Fruit fly (Drosophila melanogaster) whole organism, embryonic: ENCODE measurements around the gene RpS20.
A peak's percentile ranks its signal among the peaks of the same experiment; 100 is the strongest.

Source experiments
- Aef1 ChIP-seq: fragments of 200-800 bp; sonication (Bioruptor generic); IDR thresholded peaks from 3 replicates; pipeline ENCODE4 v1.3.6; 2022; ENCODE audit warnings: missing biosample characterization, missing genetic modification characterization
- CG10274 ChIP-seq: fragments of 200-800 bp; sonication (Bioruptor generic); optimal IDR thresholded peaks from 3 replicates; lab custom pipeline; 2017; ENCODE audit warnings: missing biosample characterization, mild to moderate bottlenecking, missing genetic modification characterization
- CG13296 ChIP-seq: fragments of 200-800 bp; sonication (Bioruptor generic); optimal IDR thresholded peaks from 3 replicates; lab custom pipeline; 2018; ENCODE audit warnings: missing biosample characterization, mild to moderate bottlenecking, missing genetic modification characterization
- CG14860 ChIP-seq: fragments of 200-800 bp; sonication (Bioruptor generic); IDR thresholded peaks from 3 replicates; pipeline ENCODE4 v1.3.6; 2022; ENCODE audit warnings: missing biosample characterization, missing genetic modification characterization; ENCODE audit not compliant: partially characterized antibody
- CG1603 ChIP-seq: fragments of 200-800 bp; sonication (Bioruptor generic); optimal IDR thresholded peaks from 2 replicates; lab custom pipeline; 2019; ENCODE audit warnings: missing biosample characterization, mild to moderate bottlenecking, missing genetic modification characterization, moderate library complexity
- CG1647 ChIP-seq: fragments of 200-800 bp; sonication (Bioruptor generic); optimal IDR thresholded peaks from 3 replicates; lab custom pipeline; 2016; ENCODE audit warnings: missing biosample characterization, missing genetic modification characterization
- CG17385 ChIP-seq: fragments of 200-800 bp; sonication (Bioruptor generic); optimal IDR thresholded peaks from 3 replicates; lab custom pipeline; 2018; ENCODE audit warnings: missing biosample characterization, mild to moderate bottlenecking, missing genetic modification characterization
- CG17802 ChIP-seq: fragments of 200-800 bp; sonication (Bioruptor generic); optimal IDR thresholded peaks from 2 replicates; lab custom pipeline; 2018; ENCODE audit warnings: missing biosample characterization, mild to moderate bottlenecking, missing genetic modification characterization, moderate library complexity
- CG6765 ChIP-seq: fragments of 200-800 bp; sonication (Bioruptor generic); optimal IDR thresholded peaks from 3 replicates; lab custom pipeline; 2017; ENCODE audit warnings: missing biosample characterization, mild to moderate bottlenecking, missing genetic modification characterization
- CG6791 ChIP-seq: fragments of 200-800 bp; sonication (Bioruptor generic); IDR thresholded peaks from 3 replicates; pipeline ENCODE4 v1.3.6; 2022; ENCODE audit warnings: missing biosample characterization, missing genetic modification characterization; ENCODE audit not compliant: partially characterized antibody
- CG6854 ChIP-seq: fragments of 200-800 bp; sonication (Bioruptor generic); optimal IDR thresholded peaks from 3 replicates; lab custom pipeline; 2017; ENCODE audit warnings: missing biosample characterization, mild to moderate bottlenecking, missing genetic modification characterization
- CrebB ChIP-seq: fragments of 200-800 bp; sonication (Bioruptor generic); optimal IDR thresholded peaks from 3 replicates; lab custom pipeline; 2018; ENCODE audit warnings: missing biosample characterization, mild to moderate bottlenecking, missing genetic modification characterization
- E2f1 ChIP-seq: fragments of 200-800 bp; sonication (Bioruptor generic); IDR thresholded peaks from 2 replicates; pipeline ENCODE4 v1.3.6; 2022; ENCODE audit warnings: missing biosample characterization, missing genetic modification characterization
- E2f2 ChIP-seq: fragments of 200-800 bp; sonication (Bioruptor generic); IDR thresholded peaks from 2 replicates; pipeline ENCODE4 v1.3.6; 2022; ENCODE audit warnings: missing biosample characterization, missing genetic modification characterization
- Elba2 ChIP-seq: fragments of 200-800 bp; sonication (Bioruptor generic); optimal IDR thresholded peaks from 3 replicates; lab custom pipeline; 2016; ENCODE audit warnings: missing biosample characterization, missing genetic modification characterization
- Fer2 ChIP-seq: fragments of 200-800 bp; sonication (Bioruptor generic); optimal IDR thresholded peaks from 2 replicates; lab custom pipeline; 2018; ENCODE audit warnings: missing biosample characterization, mild to moderate bottlenecking, missing genetic modification characterization, moderate library complexity
- Fer3 ChIP-seq: fragments of 200-800 bp; sonication (Bioruptor generic); optimal IDR thresholded peaks from 2 replicates; lab custom pipeline; 2018; ENCODE audit warnings: missing biosample characterization, mild to moderate bottlenecking, missing genetic modification characterization, moderate library complexity
- HLH4C ChIP-seq: fragments of 200-800 bp; sonication (Bioruptor generic); IDR thresholded peaks from 3 replicates; pipeline ENCODE4 v1.3.6; 2022; ENCODE audit warnings: missing biosample characterization, missing genetic modification characterization; ENCODE audit not compliant: partially characterized antibody
- Lim3 ChIP-seq: fragments of 200-800 bp; sonication (Bioruptor generic); IDR thresholded peaks from 2 replicates; pipeline ENCODE4 v1.3.6; 2022; ENCODE audit warnings: missing biosample characterization, missing genetic modification characterization
- Med ChIP-seq: fragments of 200-800 bp; sonication (Bioruptor generic); peaks from one replicate; lab custom pipeline; 2016; ENCODE audit warnings: missing biosample characterization, missing genetic modification characterization, mild to moderate bottlenecking, inconsistent platforms, moderate library complexity
- Mes4 ChIP-seq: fragments of 200-800 bp; sonication (Bioruptor generic); optimal IDR thresholded peaks from 2 replicates; lab custom pipeline; 2016; ENCODE audit warnings: missing biosample characterization, missing genetic modification characterization
- NC2β ChIP-seq: fragments of 200-800 bp; sonication (Bioruptor generic); optimal IDR thresholded peaks from 2 replicates; lab custom pipeline; 2016; ENCODE audit warnings: missing biosample characterization, missing genetic modification characterization
- Nf-YC ChIP-seq: fragments of 200-800 bp; optimal IDR thresholded peaks from 3 replicates; lab custom pipeline; 2019; ENCODE audit warnings: missing biosample characterization, mild to moderate bottlenecking, missing genetic modification characterization, moderate library complexity
- Spps ChIP-seq: fragments of 200-800 bp; sonication (Bioruptor generic); optimal IDR thresholded peaks from 2 replicates; lab custom pipeline; 2018; ENCODE audit warnings: missing biosample characterization, mild to moderate bottlenecking, missing genetic modification characterization
- Sry-δ ChIP-seq: fragments of 200-800 bp; sonication (Bioruptor generic); optimal IDR thresholded peaks from 2 replicates; lab custom pipeline; 2016; ENCODE audit warnings: missing biosample characterization, missing genetic modification characterization
- bab2 ChIP-seq: fragments of 200-800 bp; sonication (Bioruptor generic); optimal IDR thresholded peaks from 2 replicates; lab custom pipeline; 2016; ENCODE audit warnings: missing biosample characterization, missing genetic modification characterization
- bowl ChIP-seq: fragments of 200-800 bp; sonication (Bioruptor generic); IDR thresholded peaks from 2 replicates; pipeline ENCODE4 v1.3.6; 2022; ENCODE audit warnings: missing biosample characterization, missing genetic modification characterization
- chn ChIP-seq: fragments of 200-800 bp; sonication (Bioruptor generic); optimal IDR thresholded peaks from 2 replicates; lab custom pipeline; 2016; ENCODE audit warnings: missing biosample characterization, missing genetic modification characterization
- da ChIP-seq: fragments of 200-800 bp; sonication (Bioruptor generic); optimal IDR thresholded peaks from 2 replicates; lab custom pipeline; 2016; ENCODE audit warnings: missing biosample characterization, missing genetic modification characterization
- dan ChIP-seq: fragments of 200-800 bp; sonication (Bioruptor generic); IDR thresholded peaks from 2 replicates; pipeline ENCODE4 v1.3.6; 2022; ENCODE audit warnings: missing biosample characterization, missing genetic modification characterization
- danr ChIP-seq: fragments of 200-800 bp; sonication (Bioruptor generic); IDR thresholded peaks from 2 replicates; pipeline ENCODE4 v1.3.6; 2022; ENCODE audit warnings: missing biosample characterization, missing genetic modification characterization
- esg ChIP-seq: fragments of 200-800 bp; sonication (Bioruptor generic); conservative IDR thresholded peaks from 2 replicates; pipeline ENCODE4 v1.3.6; 2022; ENCODE audit warnings: missing biosample characterization, missing genetic modification characterization
- eyg ChIP-seq: fragments of 200-800 bp; sonication (Bioruptor generic); optimal IDR thresholded peaks from 3 replicates; lab custom pipeline; 2016; ENCODE audit warnings: missing biosample characterization, missing genetic modification characterization
- fd102C ChIP-seq: fragments of 200-800 bp; sonication (Bioruptor generic); optimal IDR thresholded peaks from 2 replicates; lab custom pipeline; 2018; ENCODE audit warnings: missing biosample characterization, mild to moderate bottlenecking, missing genetic modification characterization, moderate library complexity
- grn ChIP-seq: fragments of 200-800 bp; sonication (Bioruptor generic); optimal IDR thresholded peaks from 3 replicates; lab custom pipeline; 2017; ENCODE audit warnings: missing biosample characterization, missing genetic modification characterization
- hbn ChIP-seq: fragments of 200-800 bp; sonication (Bioruptor generic); IDR thresholded peaks from 2 replicates; pipeline ENCODE4 v1.3.6; 2022; ENCODE audit warnings: missing biosample characterization, missing genetic modification characterization; ENCODE audit not compliant: partially characterized antibody
- her ChIP-seq: fragments of 200-800 bp; sonication (Bioruptor generic); optimal IDR thresholded peaks from 2 replicates; lab custom pipeline; 2016; ENCODE audit warnings: missing biosample characterization, missing genetic modification characterization
- jigr1 ChIP-seq: fragments of 200-800 bp; sonication (Bioruptor generic); IDR thresholded peaks from 3 replicates; pipeline ENCODE4 v1.3.6; 2022; ENCODE audit warnings: missing biosample characterization, missing genetic modification characterization
- kni ChIP-seq: fragments of 200-800 bp; sonication (Bioruptor generic); optimal IDR thresholded peaks from 3 replicates; lab custom pipeline; 2017; ENCODE audit warnings: mild to moderate bottlenecking, missing biosample characterization, missing genetic modification reagents, missing genetic modification characterization
- lbe ChIP-seq: fragments of 200-800 bp; sonication (Bioruptor generic); optimal IDR thresholded peaks from 2 replicates; lab custom pipeline; 2016; ENCODE audit warnings: missing biosample characterization, mild to moderate bottlenecking, missing genetic modification characterization
- maf-S ChIP-seq: fragments of 200-800 bp; sonication (Bioruptor generic); optimal IDR thresholded peaks from 2 replicates; lab custom pipeline; 2016; ENCODE audit warnings: missing biosample characterization, missing genetic modification characterization
- mam ChIP-seq: fragments of 200-800 bp; sonication (Bioruptor generic); optimal IDR thresholded peaks from 3 replicates; lab custom pipeline; 2016; ENCODE audit warnings: missing biosample characterization, missing genetic modification characterization
- phol ChIP-seq: fragments of 200-800 bp; sonication (Bioruptor generic); optimal IDR thresholded peaks from 3 replicates; lab custom pipeline; 2018; ENCODE audit warnings: missing biosample characterization, mild to moderate bottlenecking, missing genetic modification characterization, moderate library complexity
- pnt ChIP-seq: fragments of 200-800 bp; sonication (Bioruptor generic); optimal IDR thresholded peaks from 3 replicates; lab custom pipeline; 2016; ENCODE audit warnings: missing biosample characterization, missing genetic modification characterization
- repo ChIP-seq: fragments of 200-800 bp; sonication (Bioruptor generic); optimal IDR thresholded peaks from 2 replicates; lab custom pipeline; 2016; ENCODE audit warnings: missing biosample characterization, missing genetic modification characterization
- ro ChIP-seq: fragments of 200-800 bp; sonication (Bioruptor generic); IDR thresholded peaks from 2 replicates; pipeline ENCODE4 v1.3.6; 2022; ENCODE audit warnings: missing biosample characterization, missing genetic modification characterization
- row ChIP-seq: fragments of 200-800 bp; sonication (Bioruptor generic); IDR thresholded peaks from 3 replicates; pipeline ENCODE4 v1.3.6; 2022; ENCODE audit warnings: missing biosample characterization, missing genetic modification characterization
- so ChIP-seq: fragments of 200-800 bp; sonication (Bioruptor generic); IDR thresholded peaks from 3 replicates; pipeline ENCODE4 v1.3.6; 2022; ENCODE audit warnings: missing biosample characterization, missing genetic modification characterization
- vfl ChIP-seq: fragments of 200-800 bp; sonication (Bioruptor generic); optimal IDR thresholded peaks from 2 replicates; lab custom pipeline; 2016; ENCODE audit warnings: missing biosample characterization, missing genetic modification characterization
- wdn ChIP-seq: fragments of 200-800 bp; sonication (Bioruptor generic); IDR thresholded peaks from 2 replicates; pipeline ENCODE4 v1.3.6; 2022; ENCODE audit warnings: missing biosample characterization, missing genetic modification characterization
- zfh1 ChIP-seq: fragments of 200-800 bp; sonication (Bioruptor generic); IDR thresholded peaks from 3 replicates; pipeline ENCODE4 v1.3.6; 2022; ENCODE audit warnings: missing biosample characterization, missing genetic modification characterization

RpS20 gene

DNA sequence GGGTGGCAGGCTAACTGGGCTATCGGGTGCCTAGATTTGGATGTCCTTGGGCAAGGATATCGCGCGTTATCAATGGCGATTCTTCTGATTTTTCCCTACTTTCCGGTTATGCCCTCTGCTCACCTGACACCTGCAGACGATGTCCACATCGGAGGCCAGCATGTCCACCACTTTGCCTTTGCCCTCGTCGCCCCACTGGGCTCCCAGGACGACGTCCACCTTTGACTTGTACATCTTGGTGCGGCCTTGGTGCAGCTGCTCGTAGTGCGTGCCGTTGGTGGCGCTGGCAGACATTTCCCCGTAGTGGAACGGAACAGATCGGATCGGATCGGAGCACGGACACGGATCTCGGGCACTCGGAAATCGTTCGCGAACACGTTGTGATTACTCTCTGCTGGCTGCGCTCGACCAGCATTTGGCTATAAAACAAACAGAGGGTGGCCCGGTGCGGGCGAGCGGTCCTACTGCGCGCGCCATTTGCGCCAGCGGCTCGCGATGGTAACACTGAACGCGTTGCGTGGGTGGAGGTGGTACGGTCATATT lies 8.2 kb downstream of the RpS20 start, which contains the start of gene Adss (continued):
- peak; percentile 46; the same call in 1 of the 3 replicates for TF ChIP-seq zfh1 (GFP tag; lab: Robert Waterston, UW)
- peak; percentile 10 for TF ChIP-seq mam
- TF ChIP-seq grn (GFP tag; lab: Kevin White, UChicago), result peak; percentile 93
- no peak for TF ChIP-seq Spps (tag; lab: Kevin White, UChicago)
- no peak for TF ChIP-seq Elba2
- peak; percentile 23; the same call in 2 of the 3 replicates for TF ChIP-seq HLH4C
- TF ChIP-seq row, result peak; percentile 53; the same call in 2 of the 3 replicates
- no peak for TF ChIP-seq CG17802 (tag; lab: Kevin White, UChicago)
- TF ChIP-seq eyg (GFP tag; lab: Kevin White, UChicago), result peak; percentile 2
- TF ChIP-seq CG13296 (GFP tag; lab: Kevin White, UChicago), result no peak
- TF ChIP-seq Fer2, result no peak
- TF ChIP-seq E2f2 (GFP tag; lab: Robert Waterston, UW), result no peak; the same call in 1 of the 2 replicates
- TF ChIP-seq CG6791, result peak; percentile 54; the same call in 2 of the 3 replicates
- peak; percentile 95 for TF ChIP-seq Med (GFP tag; lab: Kevin White, UChicago)
- TF ChIP-seq wdn (GFP tag; lab: Robert Waterston, UW), result peak; percentile 40; the same call in 1 of the 2 replicates
- TF ChIP-seq Sry-δ (GFP tag; lab: Kevin White, UChicago), result peak; percentile 12
- TF ChIP-seq phol (tag; lab: Kevin White, UChicago), result peak; percentile 48
- no peak for TF ChIP-seq Mes4
- TF ChIP-seq CG1647 (GFP tag; lab: Kevin White, UChicago), result peak; percentile 32
- TF ChIP-seq NC2β (GFP tag; lab: Kevin White, UChicago), result peak; percentile 42
- peak; percentile 4 for TF ChIP-seq maf-S (GFP tag; lab: Kevin White, UChicago)
- no peak for TF ChIP-seq bab2
- TF ChIP-seq vfl (GFP tag; lab: Kevin White, UChicago), result no peak
- TF ChIP-seq Nf-YC, result no peak
- TF ChIP-seq Fer3 (tag; lab: Kevin White, UChicago), result peak; percentile 22
- peak; percentile 35 for TF ChIP-seq chn (GFP tag; lab: Kevin White, UChicago)
- peak; percentile 48 for TF ChIP-seq CG6765 (GFP tag; lab: Kevin White, UChicago)
- TF ChIP-seq Lim3 (GFP tag; lab: Robert Waterston, UW), result no peak
- no peak for TF ChIP-seq pnt (GFP tag; lab: Kevin White, UChicago)
- TF ChIP-seq dan (GFP tag; lab: Robert Waterston, UW), result no peak
- no peak for TF ChIP-seq lbe (GFP tag; lab: Kevin White, UChicago)
- no peak for TF ChIP-seq esg (GFP tag; lab: Robert Waterston, UW)
- TF ChIP-seq bowl (GFP tag; lab: Robert Waterston, UW), result peak; percentile 54; the same call in 1 of the 2 replicates
- TF ChIP-seq Aef1 (GFP tag; lab: Robert Waterston, UW), result no peak
- TF ChIP-seq kni (GFP tag; lab: Kevin White, UChicago), result peak; percentile 77
- TF ChIP-seq CG14860 (GFP tag; lab: Robert Waterston, UW), result no peak
- peak; percentile 7 for TF ChIP-seq repo (GFP tag; lab: Kevin White, UChicago)
- TF ChIP-seq hbn (GFP tag; lab: Robert Waterston, UW), result no peak
- TF ChIP-seq so (GFP tag; lab: Robert Waterston, UW), result no peak; the same call in 2 of the 3 replicates
- peak; percentile 43 for TF ChIP-seq CG17385
- TF ChIP-seq da (GFP tag; lab: Kevin White, UChicago), result no peak
- TF ChIP-seq CG10274, result no peak
- peak; percentile 43 for TF ChIP-seq CG1603 (tag; lab: Kevin White, UChicago)
- TF ChIP-seq CrebB (tag; lab: Kevin White, UChicago), result no peak
- peak; percentile 22; the same call in 1 of the 2 replicates for TF ChIP-seq E2f1
- TF ChIP-seq fd102C (GFP tag; lab: Kevin White, UChicago), result no peak
- no peak for TF ChIP-seq CG6854 (GFP tag; lab: Kevin White, UChicago)
- TF ChIP-seq her (GFP tag; lab: Kevin White, UChicago), result peak; percentile 59
- no peak for TF ChIP-seq jigr1
- TF ChIP-seq ro, result no peak
- no peak for TF ChIP-seq danr (GFP tag; lab: Robert Waterston, UW)
